Worm (Caenorhabditis elegans) whole organism, L1 larva: ENCODE results near the gene lst-4.

Source experiments
- C04F5.9 ChIP-seq: sonication (generic microtip); optimal IDR thresholded peaks from 2 replicates; lab custom pipeline; 2016; ENCODE audit warnings: missing genetic modification characterization, missing compliant biosample characterization
- C16A3.4 ChIP-seq: fragments of 150-350 bp; optimal IDR thresholded peaks from 2 replicates; lab custom pipeline; 2014; ENCODE audit warnings: missing biosample characterization, missing genetic modification characterization
- C34B4.2 ChIP-seq: sonication (generic microtip); optimal IDR thresholded peaks from 2 replicates; lab custom pipeline; 2017; ENCODE audit warnings: mild to moderate bottlenecking, missing genetic modification characterization, missing compliant biosample characterization
- F16B12.6 ChIP-seq: fragments of 150-350 bp; optimal IDR thresholded peaks from 2 replicates; lab custom pipeline; 2014; ENCODE audit warnings: missing biosample characterization, missing genetic modification characterization
- Y116A8C.19 ChIP-seq: sonication (generic microtip); optimal IDR thresholded peaks from 2 replicates; lab custom pipeline; 2016; ENCODE audit warnings: missing compliant biosample characterization, missing genetic modification characterization, borderline replicate concordance
- aly-2 ChIP-seq: fragments of 150-350 bp; optimal IDR thresholded peaks from 2 replicates; lab custom pipeline; 2014; ENCODE audit warnings: missing biosample characterization, missing genetic modification characterization
- ama-1 ChIP-seq: fragments of 150-350 bp; optimal IDR thresholded peaks from 2 replicates; lab custom pipeline; 2014
- blmp-1 ChIP-seq: fragments of 150-350 bp; optimal IDR thresholded peaks from 2 replicates; lab custom pipeline; 2014; ENCODE audit warnings: missing biosample characterization, missing genetic modification characterization
- ceh-63 ChIP-seq: fragments of 200-800 bp; sonication (Bioruptor generic); optimal IDR thresholded peaks from 2 replicates; lab custom pipeline; 2018; ENCODE audit warnings: mild to moderate bottlenecking, missing genetic modification characterization, missing compliant biosample characterization
- ceh-82 ChIP-seq, 3 experiments: fragments of 150-350 bp in 1 of 3; sonication (generic microtip) in 2 of 3; optimal IDR thresholded peaks; 2 replicates each; lab custom pipeline; 2014 to 2017; ENCODE audit warnings: missing biosample characterization in 3 of 3, missing genetic modification characterization in 3 of 3
- ceh-88 ChIP-seq: fragments of 200-800 bp; sonication (Bioruptor generic); IDR thresholded peaks from 2 replicates; pipeline ENCODE4 v1.3.6; 2022; ENCODE audit warnings: missing genetic modification characterization, missing compliant biosample characterization
- ceh-90 ChIP-seq: sonication (generic microtip); optimal IDR thresholded peaks from 2 replicates; lab custom pipeline; 2016; ENCODE audit warnings: missing genetic modification characterization, missing compliant biosample characterization
- dpl-1 ChIP-seq, 3 experiments: fragments of 150-350 bp in 2 of 3; sonication (generic microtip) in 1 of 3; optimal IDR thresholded peaks; 2 replicates each; lab custom pipeline; 2014 to 2017; ENCODE audit warnings: missing biosample characterization in 3 of 3, missing genetic modification characterization in 3 of 3, missing genetic modification reagents in 3 of 3
- dsc-1 ChIP-seq: sonication (generic microtip); optimal IDR thresholded peaks from 2 replicates; lab custom pipeline; 2016; ENCODE audit warnings: mild to moderate bottlenecking, missing genetic modification characterization, missing compliant biosample characterization
- efl-1 ChIP-seq, 4 experiments: fragments of 150-350 bp; optimal IDR thresholded peaks in 3 of 4; peaks in 1 of 4; 1 replicate in 1 of 4; 2 replicates in 3 of 4; lab custom pipeline; 2014; ENCODE audit warnings: missing biosample characterization in 2 of 4, missing genetic modification characterization in 2 of 4, missing genetic modification reagents in 2 of 4
- efl-3 ChIP-seq: fragments of 200-800 bp; sonication (Bioruptor generic); optimal IDR thresholded peaks from 2 replicates; lab custom pipeline; 2018; ENCODE audit warnings: mild to moderate bottlenecking, missing genetic modification characterization, missing compliant biosample characterization
- egl-13 ChIP-seq: sonication (generic microtip); optimal IDR thresholded peaks from 2 replicates; lab custom pipeline; 2016; ENCODE audit warnings: missing genotype, missing genetic modification reagents, missing genetic modification characterization, missing compliant biosample characterization
- ets-5 ChIP-seq: fragments of 200-800 bp; sonication (Bioruptor generic); IDR thresholded peaks from 2 replicates; pipeline ENCODE4 v1.3.6; 2022; ENCODE audit warnings: missing genetic modification characterization, missing compliant biosample characterization
- fkh-10 ChIP-seq: sonication (generic microtip); optimal IDR thresholded peaks from 2 replicates; lab custom pipeline; 2017; ENCODE audit warnings: missing biosample characterization, missing genetic modification reagents, missing genetic modification characterization
- fkh-4 ChIP-seq: sonication (generic microtip); optimal IDR thresholded peaks from 2 replicates; lab custom pipeline; 2016; ENCODE audit warnings: missing compliant biosample characterization, missing genetic modification characterization, borderline replicate concordance
- grh-1 ChIP-seq: fragments of 200-800 bp; sonication (Bioruptor generic); IDR thresholded peaks from 2 replicates; pipeline ENCODE4 v1.3.6; 2022; ENCODE audit warnings: missing genetic modification reagents, missing genetic modification characterization, missing compliant biosample characterization
- irx-1 ChIP-seq: sonication (generic microtip); optimal IDR thresholded peaks from 2 replicates; lab custom pipeline; 2016; ENCODE audit warnings: missing genetic modification characterization, missing compliant biosample characterization
- lin-15B ChIP-seq: fragments of 150-350 bp; sonication (generic microtip); optimal IDR thresholded peaks from 3 replicates; lab custom pipeline; 2014; ENCODE audit warnings: missing biosample characterization, missing genetic modification characterization
- lin-35 ChIP-seq, 2 experiments: fragments of 150-350 bp; optimal IDR thresholded peaks; 2 replicates each; lab custom pipeline; 2014; ENCODE audit warnings: missing biosample characterization in 2 of 2, missing genetic modification characterization in 2 of 2, missing genetic modification reagents in 2 of 2
- lin-39 ChIP-seq: fragments of 150-350 bp; optimal IDR thresholded peaks from 2 replicates; lab custom pipeline; 2014; ENCODE audit warnings: missing biosample characterization, missing genetic modification reagents, missing genetic modification characterization
- lir-3 ChIP-seq: sonication (generic microtip); optimal IDR thresholded peaks from 2 replicates; lab custom pipeline; 2016; ENCODE audit warnings: mild to moderate bottlenecking, missing genetic modification characterization, moderate library complexity, missing compliant biosample characterization; ENCODE audit not compliant: poor library complexity
- lsy-2 ChIP-seq, 2 experiments: fragments of 150-350 bp; optimal IDR thresholded peaks; 2 replicates each; lab custom pipeline; 2014; ENCODE audit warnings: missing biosample characterization in 2 of 2, missing genetic modification characterization in 2 of 2
- mdl-1 ChIP-seq, 2 experiments: fragments of 150-350 bp; optimal IDR thresholded peaks; 2 replicates each; lab custom pipeline; 2014 to 2017; ENCODE audit warnings: missing biosample characterization in 2 of 2, missing genetic modification characterization in 2 of 2, inconsistent platforms in 1 of 2
- mep-1 ChIP-seq: fragments of 150-350 bp; optimal IDR thresholded peaks from 2 replicates; lab custom pipeline; 2014; ENCODE audit warnings: missing biosample characterization, missing genetic modification characterization
- nhr-12 ChIP-seq: sonication (generic microtip); optimal IDR thresholded peaks from 2 replicates; lab custom pipeline; 2017; ENCODE audit warnings: missing biosample characterization, missing genetic modification characterization
- nhr-19 ChIP-seq: fragments of 200-800 bp; sonication (Bioruptor generic); conservative IDR thresholded peaks from 2 replicates; pipeline ENCODE4 v1.3.6; 2022; ENCODE audit warnings: missing genetic modification characterization, missing compliant biosample characterization
- nhr-20 ChIP-seq: sonication (generic microtip); optimal IDR thresholded peaks from 2 replicates; lab custom pipeline; 2016; ENCODE audit warnings: mild to moderate bottlenecking, missing genetic modification characterization, missing compliant biosample characterization
- nhr-28 ChIP-seq: fragments of 150-350 bp; optimal IDR thresholded peaks from 2 replicates; lab custom pipeline; 2014; ENCODE audit warnings: missing biosample characterization, missing genetic modification characterization
- nhr-71 ChIP-seq: sonication (generic microtip); optimal IDR thresholded peaks from 2 replicates; lab custom pipeline; 2016; ENCODE audit warnings: mild to moderate bottlenecking, missing genetic modification characterization, moderate library complexity, missing compliant biosample characterization
- nhr-77 ChIP-seq: fragments of 150-350 bp; optimal IDR thresholded peaks from 2 replicates; lab custom pipeline; 2014; ENCODE audit warnings: missing biosample characterization, missing genetic modification characterization
- rnt-1 ChIP-seq: sonication (generic microtip); optimal IDR thresholded peaks from 2 replicates; lab custom pipeline; 2016; ENCODE audit warnings: mild to moderate bottlenecking, missing genetic modification characterization, moderate library complexity, missing compliant biosample characterization
- snpc-4 ChIP-seq: fragments of 150-350 bp; optimal IDR thresholded peaks from 2 replicates; lab custom pipeline; 2014; ENCODE audit warnings: missing biosample characterization, missing genetic modification characterization
- snu-23 ChIP-seq: sonication (generic microtip); optimal IDR thresholded peaks from 2 replicates; lab custom pipeline; 2016; ENCODE audit warnings: missing genetic modification characterization, missing compliant biosample characterization
- sox-4 ChIP-seq: sonication (generic microtip); optimal IDR thresholded peaks from 2 replicates; lab custom pipeline; 2016; ENCODE audit warnings: missing genetic modification characterization, missing compliant biosample characterization
- sptf-1 ChIP-seq: fragments of 150-350 bp; optimal IDR thresholded peaks from 2 replicates; lab custom pipeline; 2014; ENCODE audit warnings: missing biosample characterization, missing genetic modification characterization
- sup-37 ChIP-seq: fragments of 200-800 bp; sonication (Bioruptor generic); optimal IDR thresholded peaks from 2 replicates; lab custom pipeline; 2018; ENCODE audit warnings: mild to moderate bottlenecking, missing genetic modification characterization, missing compliant biosample characterization
- swsn-7 ChIP-seq: sonication (generic microtip); optimal IDR thresholded peaks from 2 replicates; lab custom pipeline; 2016; ENCODE audit warnings: missing genetic modification characterization, missing compliant biosample characterization
- tlp-1 ChIP-seq: fragments of 150-350 bp; optimal IDR thresholded peaks from 2 replicates; lab custom pipeline; 2014; ENCODE audit warnings: missing biosample characterization, missing genetic modification characterization
- unc-130 ChIP-seq: fragments of 150-350 bp; optimal IDR thresholded peaks from 2 replicates; lab custom pipeline; 2017; ENCODE audit warnings: missing biosample characterization, missing genetic modification characterization, inconsistent platforms
- unc-30 ChIP-seq: sonication (generic microtip); optimal IDR thresholded peaks from 2 replicates; lab custom pipeline; 2017; ENCODE audit warnings: missing biosample characterization, missing genetic modification characterization
- unc-62 ChIP-seq: fragments of 150-350 bp; optimal IDR thresholded peaks from 2 replicates; lab custom pipeline; 2014; ENCODE audit warnings: missing biosample characterization, missing genetic modification reagents, missing genetic modification characterization
- xbp-1 ChIP-seq: sonication (generic microtip); optimal IDR thresholded peaks from 2 replicates; lab custom pipeline; 2016; ENCODE audit warnings: missing genetic modification characterization, missing compliant biosample characterization
- zip-4 ChIP-seq: fragments of 200-800 bp; sonication (Bioruptor generic); optimal IDR thresholded peaks from 2 replicates; lab custom pipeline; 2018; ENCODE audit warnings: mild to moderate bottlenecking, missing genetic modification characterization, moderate library complexity, missing compliant biosample characterization
- ztf-11 ChIP-seq, 2 experiments: sonication (generic microtip); optimal IDR thresholded peaks; 2 replicates each; lab custom pipeline; 2016 to 2017; ENCODE audit warnings: missing genetic modification characterization in 2 of 2, missing biosample characterization in 1 of 2, missing compliant biosample characterization in 1 of 2
- ztf-4 ChIP-seq: fragments of 150-350 bp; optimal IDR thresholded peaks from 2 replicates; lab custom pipeline; 2014; ENCODE audit warnings: missing biosample characterization, missing genetic modification characterization

lst-4 gene

DNA sequence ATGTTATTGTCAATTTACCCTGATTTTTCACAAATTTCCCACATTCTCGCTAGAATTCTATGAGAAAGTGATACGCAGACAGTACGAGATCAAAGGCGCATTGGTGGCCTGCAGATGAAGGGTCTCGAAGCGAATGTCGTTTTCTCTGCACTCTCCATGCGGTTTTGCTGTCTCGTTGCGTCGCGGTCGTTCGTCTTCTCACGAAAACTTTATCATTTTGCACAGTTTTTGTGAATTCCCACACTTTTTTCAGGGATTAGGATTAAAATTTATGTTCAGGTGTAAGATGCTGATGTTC lies 1.3 kb upstream of the lst-4 start (continued):
- TF ChIP-seq sptf-1 (no peak), C16A3.4 (peak; percentile 89), swsn-7 (tag; lab: Kevin White, UChicago) (peak; percentile 87), lir-3 (tag; lab: Kevin White, UChicago) (no peak), sup-37 (no peak), ztf-4 (tag; lab: Kevin White, UChicago) (peak; percentile 54), tlp-1 (tag; lab: Kevin White, UChicago) (no peak), blmp-1 (peak; percentile 69), unc-130 (tag; lab: Kevin White, UChicago) (peak; percentile 65), C34B4.2 (tag; lab: Kevin White, UChicago) (no peak), dpl-1 (GFP tag; optimal IDR thresholded peaks at IDR 0.05; lab: Kevin White, UChicago) (peak; percentile 81 to 85 (median 82)), ceh-90 (tag; lab: Kevin White, UChicago) (no peak), egl-13 (tag; lab: Kevin White, UChicago) (peak; percentile 40), unc-62 (GFP tag; lab: Kevin White, UChicago) (no peak), mep-1 (peak; percentile 91), Y116A8C.19 (no peak), nhr-19 (GFP tag; lab: Robert Waterston, UW) (peak; percentile 82), nhr-28 (tag; lab: Kevin White, UChicago) (no peak), grh-1 (GFP tag; lab: Robert Waterston, UW) (peak; percentile 75), fkh-10 (GFP tag; lab: Kevin White, UChicago) (peak; percentile 12), ztf-11 (tag; optimal IDR thresholded peaks at IDR 0.05; lab: Kevin White, UChicago) (peak in 1 of 2 experiments; percentile 45), efl-3 (GFP tag; lab: Kevin White, UChicago) (no peak), nhr-20 (tag; lab: Kevin White, UChicago) (peak; percentile 83), rnt-1 (tag; lab: Kevin White, UChicago) (peak; percentile 96), dsc-1 (tag; lab: Kevin White, UChicago) (peak; percentile 58), ceh-63 (GFP tag; lab: Kevin White, UChicago) (no peak), nhr-71 (peak; percentile 92), efl-1 (optimal IDR thresholded peaks at IDR 0.05; lab: Kevin White, UChicago) (peak; percentile 90 to 97), efl-1 (GFP tag; optimal IDR thresholded peaks at IDR 0.05 in 1 of 2; lab: Kevin White, UChicago) (peak; percentile 80 to 97), mdl-1 (tag; optimal IDR thresholded peaks at IDR 0.05; lab: Kevin White, UChicago) (peak in 1 of 2 experiments; percentile 80), zip-4 (no peak)

DNA sequence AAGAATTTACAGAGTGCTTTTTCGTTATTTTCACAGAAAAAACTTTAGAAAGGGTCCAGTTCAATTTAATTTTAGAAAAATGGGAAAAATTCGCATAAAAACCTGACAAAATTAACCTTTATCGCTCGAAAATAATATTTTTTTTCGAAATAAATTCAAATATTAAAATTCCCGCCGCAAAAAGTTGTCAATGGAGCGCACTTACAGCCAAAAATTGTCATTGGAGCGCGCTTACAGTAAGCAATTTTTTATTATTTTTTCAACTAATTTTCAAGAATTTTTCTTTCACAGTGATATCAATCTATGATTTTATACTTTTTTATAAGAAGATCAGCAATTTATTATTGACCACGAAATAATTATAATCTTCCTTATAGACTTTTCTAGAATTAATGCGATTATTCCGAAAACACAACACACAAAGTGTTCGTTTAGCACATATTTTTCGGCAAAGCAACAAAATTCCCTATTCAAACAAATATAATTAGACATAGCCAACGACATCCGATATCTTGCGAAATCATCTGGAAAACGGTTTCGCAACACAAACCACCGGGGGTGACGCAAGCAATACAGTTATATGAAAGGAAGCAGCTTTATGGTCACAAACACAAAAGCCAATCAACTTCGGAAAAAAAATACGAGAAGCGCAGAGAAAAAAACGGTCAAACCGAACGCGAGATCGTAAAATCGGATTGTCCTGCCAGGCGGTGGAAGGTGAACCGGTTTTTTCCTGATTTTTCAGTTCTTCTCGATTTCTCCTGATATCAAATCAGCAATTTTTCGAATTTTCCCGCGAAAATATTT lies 728 bp upstream of the lst-4 start:
- peak; percentile 30 for TF ChIP-seq zip-4
- no peak for TF ChIP-seq dsc-1 (tag; lab: Kevin White, UChicago)
- no peak for TF ChIP-seq irx-1 (tag; lab: Kevin White, UChicago)
- TF ChIP-seq nhr-19 (GFP tag; lab: Robert Waterston, UW) = no peak
- TF ChIP-seq aly-2 (tag; lab: Kevin White, UChicago) = no peak
- TF ChIP-seq C34B4.2 (tag; lab: Kevin White, UChicago) = no peak
- no peak for TF ChIP-seq sox-4 (tag; lab: Kevin White, UChicago)
- TF ChIP-seq xbp-1 (tag; lab: Kevin White, UChicago) = peak; percentile 36
- TF ChIP-seq ets-5 (GFP tag; lab: Robert Waterston, UW) = no peak
- TF ChIP-seq unc-30 (tag; lab: Kevin White, UChicago) = no peak
- no peak for TF ChIP-seq snu-23 (GFP tag; lab: Kevin White, UChicago)
- TF ChIP-seq fkh-4 (tag; lab: Kevin White, UChicago) = no peak
- peak; percentile 78 to 86 for TF ChIP-seq efl-1 (optimal IDR thresholded peaks at IDR 0.05; lab: Kevin White, UChicago)
- peak; percentile 83 to 96 for TF ChIP-seq efl-1 (GFP tag; optimal IDR thresholded peaks at IDR 0.05 in 1 of 2; lab: Kevin White, UChicago)
- TF ChIP-seq ceh-88 (GFP tag; lab: Robert Waterston, UW) = no peak
- TF ChIP-seq dpl-1 (GFP tag; optimal IDR thresholded peaks at IDR 0.05; lab: Kevin White, UChicago) = peak; percentile 54 to 82 (median 70)
- TF ChIP-seq nhr-28 (tag; lab: Kevin White, UChicago) = no peak
- TF ChIP-seq ama-1 (lab: Kevin White, UChicago) = no peak
- no peak for TF ChIP-seq Y116A8C.19
- TF ChIP-seq F16B12.6 (tag; lab: Kevin White, UChicago) = no peak
- no peak for TF ChIP-seq snpc-4 (tag; lab: Kevin White, UChicago)
- TF ChIP-seq lsy-2 (tag; optimal IDR thresholded peaks at IDR 0.05; lab: Kevin White, UChicago) = peak; percentile 19 to 34
- no peak for TF ChIP-seq ceh-82 (tag; optimal IDR thresholded peaks at IDR 0.05; lab: Kevin White, UChicago)
- TF ChIP-seq lin-35 (GFP tag; optimal IDR thresholded peaks at IDR 0.05; lab: Kevin White, UChicago) = peak; percentile 47 to 67
- no peak for TF ChIP-seq sup-37
- TF ChIP-seq lin-39 (tag; lab: Kevin White, UChicago) = no peak
- no peak for TF ChIP-seq nhr-77
- TF ChIP-seq nhr-12 (tag; lab: Kevin White, UChicago) = no peak
- TF ChIP-seq lin-15B (tag; lab: Kevin White, UChicago) = peak; percentile 29
- TF ChIP-seq C04F5.9 = no peak
